Fruit fly (Drosophila melanogaster) whole organism, embryonic: ENCODE data around the gene S-Lap4.

ENCODE experiments used
- Atf6 ChIP-seq: fragments of 200-800 bp; sonication (Bioruptor generic); IDR thresholded peaks from 2 replicates; pipeline ENCODE4 v1.3.6; 2022; ENCODE audit warnings: missing biosample characterization, missing genetic modification characterization
- CG10147 ChIP-seq: fragments of 200-800 bp; sonication (Bioruptor generic); optimal IDR thresholded peaks from 2 replicates; lab custom pipeline; 2019; ENCODE audit warnings: missing biosample characterization, mild to moderate bottlenecking, missing genetic modification characterization, moderate library complexity
- CG10366 ChIP-seq: fragments of 200-800 bp; sonication (Bioruptor generic); IDR thresholded peaks from 2 replicates; pipeline ENCODE4 v1.3.6; 2022; ENCODE audit warnings: missing biosample characterization, missing genetic modification characterization
- CG12104 ChIP-seq: fragments of 200-800 bp; sonication (Bioruptor generic); optimal IDR thresholded peaks from 3 replicates; lab custom pipeline; 2016; ENCODE audit warnings: missing biosample characterization, missing genetic modification characterization
- CG34224 ChIP-seq: fragments of 200-800 bp; sonication (Bioruptor generic); IDR thresholded peaks from 3 replicates; pipeline ENCODE4 v1.3.6; 2022; ENCODE audit warnings: missing biosample characterization, missing genetic modification characterization; ENCODE audit not compliant: partially characterized antibody
- CG3847 ChIP-seq: fragments of 200-800 bp; sonication (Bioruptor generic); IDR thresholded peaks from 2 replicates; pipeline ENCODE4 v1.3.6; 2022; ENCODE audit warnings: missing biosample characterization, missing genetic modification characterization
- CG4282 ChIP-seq: fragments of 200-800 bp; sonication (Bioruptor generic); optimal IDR thresholded peaks from 2 replicates; lab custom pipeline; 2016; ENCODE audit warnings: missing biosample characterization, missing genetic modification characterization
- CG4328 ChIP-seq: fragments of 200-800 bp; sonication (Bioruptor generic); optimal IDR thresholded peaks from 3 replicates; lab custom pipeline; 2017; ENCODE audit warnings: missing biosample characterization, missing genetic modification reagents, missing genetic modification characterization
- CG6175 ChIP-seq: fragments of 200-800 bp; sonication (Bioruptor generic); IDR thresholded peaks from 3 replicates; pipeline ENCODE4 v1.3.6; 2022; ENCODE audit warnings: missing biosample characterization, missing genetic modification characterization
- CG7556 ChIP-seq: fragments of 200-800 bp; sonication (Bioruptor generic); optimal IDR thresholded peaks from 2 replicates; lab custom pipeline; 2017; ENCODE audit warnings: missing biosample characterization, mild to moderate bottlenecking, missing genetic modification characterization
- CG8388 ChIP-seq: fragments of 200-800 bp; sonication (Bioruptor generic); optimal IDR thresholded peaks from 2 replicates; lab custom pipeline; 2019; ENCODE audit warnings: missing biosample characterization, mild to moderate bottlenecking, missing genetic modification characterization, moderate library complexity
- Dbx ChIP-seq: fragments of 200-800 bp; sonication (Bioruptor generic); IDR thresholded peaks from 3 replicates; pipeline ENCODE4 v1.3.6; 2022; ENCODE audit warnings: missing biosample characterization, missing genetic modification characterization
- E2f2 ChIP-seq: fragments of 200-800 bp; sonication (Bioruptor generic); IDR thresholded peaks from 2 replicates; pipeline ENCODE4 v1.3.6; 2022; ENCODE audit warnings: missing biosample characterization, missing genetic modification characterization
- Fer1 ChIP-seq: fragments of 200-800 bp; sonication (Bioruptor generic); optimal IDR thresholded peaks from 2 replicates; lab custom pipeline; 2017; ENCODE audit warnings: missing biosample characterization, mild to moderate bottlenecking, missing genetic modification characterization
- Fer2 ChIP-seq: fragments of 200-800 bp; sonication (Bioruptor generic); optimal IDR thresholded peaks from 2 replicates; lab custom pipeline; 2018; ENCODE audit warnings: missing biosample characterization, mild to moderate bottlenecking, missing genetic modification characterization, moderate library complexity
- Fer3 ChIP-seq: fragments of 200-800 bp; sonication (Bioruptor generic); optimal IDR thresholded peaks from 2 replicates; lab custom pipeline; 2018; ENCODE audit warnings: missing biosample characterization, mild to moderate bottlenecking, missing genetic modification characterization, moderate library complexity
- HLH3B ChIP-seq: fragments of 200-800 bp; sonication (Bioruptor generic); IDR thresholded peaks from 2 replicates; pipeline ENCODE4 v1.3.6; 2022; ENCODE audit warnings: missing biosample characterization, missing genetic modification characterization
- Kr ChIP-seq: fragments of 200-800 bp; sonication (Bioruptor generic); optimal IDR thresholded peaks from 2 replicates; lab custom pipeline; 2017; ENCODE audit warnings: missing biosample characterization, mild to moderate bottlenecking, missing genetic modification characterization
- Mes4 ChIP-seq: fragments of 200-800 bp; sonication (Bioruptor generic); optimal IDR thresholded peaks from 2 replicates; lab custom pipeline; 2016; ENCODE audit warnings: missing biosample characterization, missing genetic modification characterization
- Nf-YC ChIP-seq: fragments of 200-800 bp; optimal IDR thresholded peaks from 3 replicates; lab custom pipeline; 2019; ENCODE audit warnings: missing biosample characterization, mild to moderate bottlenecking, missing genetic modification characterization, moderate library complexity
- Sin3A ChIP-seq: fragments of >200 bp; optimal IDR thresholded peaks from 2 replicates; lab custom pipeline; 2018
- Sox100B ChIP-seq: fragments of 200-800 bp; sonication (Bioruptor generic); optimal IDR thresholded peaks from 3 replicates; lab custom pipeline; 2018; ENCODE audit warnings: missing biosample characterization, mild to moderate bottlenecking, missing genetic modification characterization
- Sry-δ ChIP-seq: fragments of 200-800 bp; sonication (Bioruptor generic); optimal IDR thresholded peaks from 2 replicates; lab custom pipeline; 2016; ENCODE audit warnings: missing biosample characterization, missing genetic modification characterization
- ab ChIP-seq: fragments of 200-800 bp; sonication (Bioruptor generic); optimal IDR thresholded peaks from 2 replicates; lab custom pipeline; 2016; ENCODE audit warnings: missing biosample characterization, missing genetic modification characterization
- ac ChIP-seq: fragments of 200-800 bp; sonication (Bioruptor generic); optimal IDR thresholded peaks from 3 replicates; lab custom pipeline; 2017; ENCODE audit warnings: missing biosample characterization, mild to moderate bottlenecking, missing genetic modification characterization
- bowl ChIP-seq: fragments of 200-800 bp; sonication (Bioruptor generic); IDR thresholded peaks from 2 replicates; pipeline ENCODE4 v1.3.6; 2022; ENCODE audit warnings: missing biosample characterization, missing genetic modification characterization
- cas ChIP-seq: fragments of 200-800 bp; sonication (Bioruptor generic); IDR thresholded peaks from 2 replicates; pipeline ENCODE4 v1.3.6; 2022; ENCODE audit warnings: missing biosample characterization, missing genetic modification characterization
- caup ChIP-seq: fragments of 200-800 bp; sonication (Bioruptor generic); optimal IDR thresholded peaks from 3 replicates; lab custom pipeline; 2017; ENCODE audit warnings: missing biosample characterization, mild to moderate bottlenecking, missing genetic modification characterization, moderate library complexity; ENCODE audit not compliant: severe bottlenecking
- emc ChIP-seq: fragments of 200-800 bp; sonication (Bioruptor generic); optimal IDR thresholded peaks from 2 replicates; lab custom pipeline; 2016; ENCODE audit warnings: missing biosample characterization, missing genetic modification characterization
- fd102C ChIP-seq: fragments of 200-800 bp; sonication (Bioruptor generic); optimal IDR thresholded peaks from 2 replicates; lab custom pipeline; 2018; ENCODE audit warnings: missing biosample characterization, mild to moderate bottlenecking, missing genetic modification characterization, moderate library complexity
- fru ChIP-seq: fragments of >200 bp; optimal IDR thresholded peaks from 2 replicates; lab custom pipeline; 2017
- gcm ChIP-seq: fragments of 200-800 bp; sonication (Bioruptor generic); optimal IDR thresholded peaks from 2 replicates; lab custom pipeline; 2019; ENCODE audit warnings: missing biosample characterization, mild to moderate bottlenecking, missing genetic modification characterization, moderate library complexity
- gcm2 ChIP-seq: fragments of 200-800 bp; sonication (Bioruptor generic); optimal IDR thresholded peaks from 2 replicates; lab custom pipeline; 2016; ENCODE audit warnings: missing biosample characterization, missing genetic modification characterization
- hb ChIP-seq: fragments of 200-800 bp; sonication (Bioruptor generic); IDR thresholded peaks from 3 replicates; pipeline ENCODE4 v1.3.6; 2022; ENCODE audit warnings: missing biosample characterization, missing genetic modification characterization; ENCODE audit not compliant: partially characterized antibody
- hkb ChIP-seq, 2 experiments: fragments of 200-800 bp in 1 of 2; fragments of >200 bp in 1 of 2; sonication (Bioruptor generic) in 1 of 2; IDR thresholded peaks in 1 of 2; optimal IDR thresholded peaks in 1 of 2; 2 replicates each; pipeline versions ENCODE4 v1.3.6 to Lab custom; 2017 to 2022; ENCODE audit warnings: missing biosample characterization in 1 of 2, missing genetic modification characterization in 1 of 2
- hth ChIP-seq: fragments of >200 bp; optimal IDR thresholded peaks from 2 replicates; lab custom pipeline; 2017; ENCODE audit warnings: inconsistent platforms
- nerfin-2 ChIP-seq: fragments of 200-800 bp; sonication (Bioruptor generic); IDR thresholded peaks from 2 replicates; pipeline ENCODE4 v1.3.6; 2022; ENCODE audit warnings: missing biosample characterization, missing genetic modification characterization; ENCODE audit not compliant: partially characterized antibody
- oc ChIP-seq: fragments of 200-800 bp; sonication (Bioruptor generic); optimal IDR thresholded peaks from 2 replicates; lab custom pipeline; 2018; ENCODE audit warnings: missing biosample characterization, mild to moderate bottlenecking, missing genetic modification characterization, moderate library complexity
- pb ChIP-seq: fragments of 200-800 bp; sonication (Bioruptor generic); optimal IDR thresholded peaks from 3 replicates; lab custom pipeline; 2016; ENCODE audit warnings: missing biosample characterization, missing genetic modification characterization
- peb ChIP-seq: fragments of 200-800 bp; sonication (Bioruptor generic); IDR thresholded peaks from 2 replicates; pipeline ENCODE4 v1.3.6; 2022; ENCODE audit warnings: missing biosample characterization, missing genetic modification characterization
- pum ChIP-seq: fragments of 200-800 bp; sonication (Bioruptor generic); optimal IDR thresholded peaks from 2 replicates; lab custom pipeline; 2016; ENCODE audit warnings: missing biosample characterization, missing genetic modification characterization
- row ChIP-seq: fragments of 200-800 bp; sonication (Bioruptor generic); IDR thresholded peaks from 3 replicates; pipeline ENCODE4 v1.3.6; 2022; ENCODE audit warnings: missing biosample characterization, missing genetic modification characterization
- sens-2 ChIP-seq: fragments of 200-800 bp; sonication (Bioruptor generic); IDR thresholded peaks from 2 replicates; pipeline ENCODE4 v1.3.6; 2022; ENCODE audit warnings: missing biosample characterization, missing genetic modification characterization
- slp2 ChIP-seq: fragments of 200-800 bp; sonication (Bioruptor generic); optimal IDR thresholded peaks from 2 replicates; lab custom pipeline; 2016; ENCODE audit warnings: missing biosample characterization, missing genetic modification characterization
- sna ChIP-seq: fragments of 200-800 bp; sonication (Bioruptor generic); IDR thresholded peaks from 2 replicates; pipeline ENCODE4 v1.3.6; 2022; ENCODE audit warnings: missing biosample characterization, missing genetic modification characterization; ENCODE audit not compliant: partially characterized antibody
- tx ChIP-seq: fragments of 200-800 bp; sonication (Bioruptor generic); optimal IDR thresholded peaks from 2 replicates; lab custom pipeline; 2016; ENCODE audit warnings: missing biosample characterization, missing genetic modification characterization
- wek ChIP-seq: fragments of 200-800 bp; sonication (Bioruptor generic); optimal IDR thresholded peaks from 3 replicates; lab custom pipeline; 2018; ENCODE audit warnings: missing biosample characterization, mild to moderate bottlenecking, missing genetic modification characterization, moderate library complexity
- zen ChIP-seq: fragments of 200-800 bp; sonication (Bioruptor generic); optimal IDR thresholded peaks from 3 replicates; lab custom pipeline; 2018; ENCODE audit warnings: missing biosample characterization, mild to moderate bottlenecking, missing genetic modification characterization, moderate library complexity
- zen2 ChIP-seq: fragments of 200-800 bp; sonication (Bioruptor generic); IDR thresholded peaks from 3 replicates; pipeline ENCODE4 v1.3.6; 2022; ENCODE audit warnings: missing biosample characterization, missing genetic modification characterization; ENCODE audit not compliant: partially characterized antibody
- zfh1 ChIP-seq: fragments of 200-800 bp; sonication (Bioruptor generic); IDR thresholded peaks from 3 replicates; pipeline ENCODE4 v1.3.6; 2022; ENCODE audit warnings: missing biosample characterization, missing genetic modification characterization

S-Lap4 gene

dm6 chr3L:10522391-10523214 lies 31.9 kb downstream of the S-Lap4 start (continued):
- no peak for TF ChIP-seq CG12104 (GFP tag; lab: Kevin White, UChicago)
- TF ChIP-seq tx (GFP tag; lab: Kevin White, UChicago): no peak
- TF ChIP-seq sna (GFP tag; lab: Robert Waterston, UW): no peak
- peak; percentile 51; the same call in 1 of the 2 replicates for TF ChIP-seq Atf6
- no peak for TF ChIP-seq Nf-YC
- TF ChIP-seq zfh1 (GFP tag; lab: Robert Waterston, UW): 0 out of 3 replicates have a peak, but pooled peaks have one; percentile 31
- TF ChIP-seq oc (tag; lab: Kevin White, UChicago): no peak
- TF ChIP-seq Dbx (GFP tag; lab: Robert Waterston, UW): no peak
- TF ChIP-seq pum (GFP tag; lab: Kevin White, UChicago): no peak
- TF ChIP-seq CG4328 (GFP tag; lab: Kevin White, UChicago): no peak
- TF ChIP-seq peb (GFP tag; lab: Robert Waterston, UW): no peak
- no peak for TF ChIP-seq CG7556 (GFP tag; lab: Kevin White, UChicago)
- no peak for TF ChIP-seq slp2 (GFP tag; lab: Kevin White, UChicago)
- TF ChIP-seq Mes4 (GFP tag; lab: Kevin White, UChicago): no peak
- no peak for TF ChIP-seq Sox100B (GFP tag; lab: Kevin White, UChicago)
- no peak for TF ChIP-seq hth (lab: Kevin White, UChicago)
- TF ChIP-seq CG3847 (GFP tag; lab: Robert Waterston, UW): no peak
- no peak for TF ChIP-seq gcm2
- no peak for TF ChIP-seq CG6175 (GFP tag; lab: Robert Waterston, UW)
- no peak for TF ChIP-seq zen2
- peak; percentile 7 for TF ChIP-seq CG10147
- no peak for TF ChIP-seq cas (GFP tag; lab: Robert Waterston, UW)
- no peak for TF ChIP-seq fd102C (GFP tag; lab: Kevin White, UChicago)
- TF ChIP-seq emc (GFP tag; lab: Kevin White, UChicago): no peak
- TF ChIP-seq nerfin-2 (GFP tag; lab: Robert Waterston, UW): no peak
- TF ChIP-seq sens-2: no peak
- no peak for TF ChIP-seq hb
- TF ChIP-seq CG4282 (GFP tag; lab: Kevin White, UChicago): no peak
- no peak for TF ChIP-seq bowl (GFP tag; lab: Robert Waterston, UW)
- TF ChIP-seq E2f2 (GFP tag; lab: Robert Waterston, UW): 0 out of 2 replicates have a peak, but pooled peaks have one; percentile 11
- TF ChIP-seq Sry-δ (GFP tag; lab: Kevin White, UChicago): no peak
- no peak for TF ChIP-seq HLH3B (GFP tag; lab: Robert Waterston, UW)
- TF ChIP-seq row (GFP tag; lab: Robert Waterston, UW): no peak
- no peak for TF ChIP-seq CG8388
- no peak for TF ChIP-seq Fer1 (GFP tag; lab: Kevin White, UChicago)
- peak; percentile 4 for TF ChIP-seq Fer3 (tag; lab: Kevin White, UChicago)
- no peak for TF ChIP-seq caup (GFP tag; lab: Kevin White, UChicago)
- no peak for TF ChIP-seq hkb (optimal IDR thresholded peaks at IDR 0.05; lab: Kevin White, UChicago)
- peak; percentile 33; the same call in 1 of the 2 replicates for TF ChIP-seq hkb (GFP tag; IDR thresholded peaks at IDR 0.05; lab: Robert Waterston, UW)
- TF ChIP-seq pb (GFP tag; lab: Kevin White, UChicago): no peak
- TF ChIP-seq CG10366 (GFP tag; lab: Robert Waterston, UW): no peak
- no peak for TF ChIP-seq Kr (GFP tag; lab: Kevin White, UChicago)
- TF ChIP-seq gcm (GFP tag; lab: Kevin White, UChicago): no peak
- TF ChIP-seq ab: no peak
- no peak for TF ChIP-seq ac (GFP tag; lab: Kevin White, UChicago)
- TF ChIP-seq Fer2 (tag; lab: Kevin White, UChicago): no peak
- no peak for TF ChIP-seq fru (lab: Kevin White, UChicago)
- no peak for TF ChIP-seq wek
- no peak for TF ChIP-seq CG34224 (GFP tag; lab: Robert Waterston, UW)
- no peak for TF ChIP-seq Sin3A (lab: Kevin White, UChicago)
- TF ChIP-seq zen (tag; lab: Kevin White, UChicago): no peak
